Worm (Caenorhabditis elegans) whole organism, late embryonic: Measurements from ENCODE around the gene nas-18.

ENCODE experiments used
- dmd-4 ChIP-seq: sonication (generic microtip); optimal IDR thresholded peaks from 2 replicates; lab custom pipeline; 2016; ENCODE audit warnings: borderline replicate concordance, missing genetic modification characterization, missing compliant biosample characterization
- fkh-10 ChIP-seq: fragments of 150-350 bp; optimal IDR thresholded peaks from 2 replicates; lab custom pipeline; 2014; ENCODE audit warnings: missing biosample characterization, missing genetic modification reagents, missing genetic modification characterization
- lim-6 ChIP-seq: sonication (generic microtip); optimal IDR thresholded peaks from 2 replicates; lab custom pipeline; 2016; ENCODE audit warnings: missing genetic modification characterization, missing compliant biosample characterization
- nfya-1 ChIP-seq: sonication (generic microtip); optimal IDR thresholded peaks from 2 replicates; lab custom pipeline; 2017; ENCODE audit warnings: missing genetic modification characterization, mild to moderate bottlenecking, missing compliant biosample characterization, antibody characterized with exemption, moderate library complexity
- pha-4 ChIP-seq: fragments of 150-350 bp; optimal IDR thresholded peaks from 2 replicates; lab custom pipeline; 2018; ENCODE audit warnings: missing biosample characterization, missing genetic modification reagents, missing genetic modification characterization
- tbx-7 ChIP-seq: sonication (generic microtip); optimal IDR thresholded peaks from 2 replicates; lab custom pipeline; 2016; ENCODE audit warnings: missing genotype, missing genetic modification characterization, missing compliant biosample characterization
- ztf-16 ChIP-seq: sonication (generic microtip); optimal IDR thresholded peaks from 2 replicates; lab custom pipeline; 2017; ENCODE audit warnings: missing genetic modification characterization, missing compliant biosample characterization

DNA sequence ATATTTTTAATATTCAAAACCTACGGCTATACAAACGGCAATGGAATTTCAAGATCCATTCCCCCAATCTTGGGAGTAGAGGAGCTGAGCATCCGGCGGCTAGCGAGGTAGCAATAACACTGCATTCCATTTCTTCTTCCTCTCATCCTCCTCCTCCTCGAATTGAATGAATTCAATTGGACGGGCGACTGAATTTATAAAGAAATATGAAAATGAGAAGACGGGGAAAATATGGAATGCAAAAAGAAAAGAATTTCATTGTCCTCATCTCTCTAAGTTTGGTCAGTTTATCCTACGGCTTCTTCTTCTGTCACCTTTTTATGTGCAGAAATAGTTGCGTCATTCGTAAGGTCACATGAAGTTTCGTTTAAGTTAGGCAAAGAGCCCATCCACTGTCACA, 40.2 kb downstream of the nas-18 start:
- TF ChIP-seq lim-6 (tag; lab: Kevin White, UChicago) (no peak), tbx-7 (tag; lab: Kevin White, UChicago) (no peak), fkh-10 (GFP tag; lab: Kevin White, UChicago) (no peak), ztf-16 (tag; lab: Kevin White, UChicago) (no peak), dmd-4 (no peak), nfya-1 (no peak), pha-4 (tag; lab: Kevin White, UChicago) (no peak)
